Fruit fly (Drosophila melanogaster) whole organism, adult: ENCODE data around the gene CG15260.
A peak's percentile ranks its signal among the peaks of the same experiment; 100 is the strongest.

Experiments used
- CG11617 ChIP-seq: fragments of 200-800 bp; sonication (Bioruptor generic); optimal IDR thresholded peaks from 2 replicates; lab custom pipeline; 2017; ENCODE audit warnings: mild to moderate bottlenecking, missing biosample characterization, missing genetic modification reagents, missing genetic modification characterization
- CG12768 ChIP-seq: fragments of 200-800 bp; sonication (Bioruptor generic); optimal IDR thresholded peaks from 2 replicates; lab custom pipeline; 2017; ENCODE audit warnings: missing biosample characterization, missing genetic modification characterization, mild to moderate bottlenecking, moderate library complexity, missing genetic modification reagents
- CG14711 ChIP-seq: fragments of 200-800 bp; sonication (Bioruptor generic); optimal IDR thresholded peaks from 2 replicates; lab custom pipeline; 2018; ENCODE audit warnings: missing biosample characterization, mild to moderate bottlenecking, missing genetic modification characterization, moderate library complexity
- CG1620 ChIP-seq: fragments of 200-800 bp; sonication (Bioruptor generic); optimal IDR thresholded peaks from 2 replicates; lab custom pipeline; 2016; ENCODE audit warnings: missing biosample characterization, missing genetic modification characterization
- CG33017 ChIP-seq: fragments of 200-800 bp; sonication (Bioruptor generic); optimal IDR thresholded peaks from 2 replicates; lab custom pipeline; 2018; ENCODE audit warnings: missing biosample characterization, mild to moderate bottlenecking, missing genetic modification characterization, moderate library complexity
- CG5204 ChIP-seq: fragments of 200-800 bp; sonication (Bioruptor generic); optimal IDR thresholded peaks from 2 replicates; lab custom pipeline; 2016; ENCODE audit warnings: missing biosample characterization, missing genetic modification characterization
- CG7045 ChIP-seq: fragments of 200-800 bp; sonication (Bioruptor generic); optimal IDR thresholded peaks from 2 replicates; lab custom pipeline; 2017; ENCODE audit warnings: missing biosample characterization, mild to moderate bottlenecking, missing genetic modification characterization
- CG7101 ChIP-seq: fragments of 200-800 bp; sonication (Bioruptor generic); optimal IDR thresholded peaks from 2 replicates; lab custom pipeline; 2018; ENCODE audit warnings: missing biosample characterization, mild to moderate bottlenecking, missing genetic modification characterization, moderate library complexity
- Clk ChIP-seq: fragments of 200-800 bp; sonication (Bioruptor generic); optimal IDR thresholded peaks from 2 replicates; lab custom pipeline; 2017; ENCODE audit warnings: missing biosample characterization, missing genetic modification characterization
- Crg-1 ChIP-seq: fragments of 200-800 bp; sonication (Bioruptor generic); optimal IDR thresholded peaks from 2 replicates; lab custom pipeline; 2016; ENCODE audit warnings: missing biosample characterization, missing genetic modification characterization
- Hr96 ChIP-seq: fragments of 200-800 bp; sonication (Bioruptor generic); optimal IDR thresholded peaks from 2 replicates; lab custom pipeline; 2016; ENCODE audit warnings: missing biosample characterization, missing genetic modification characterization
- Mnt ChIP-seq: fragments of 200-800 bp; sonication (Bioruptor generic); optimal IDR thresholded peaks from 2 replicates; lab custom pipeline; 2016; ENCODE audit warnings: missing biosample characterization, mild to moderate bottlenecking, missing genetic modification characterization
- bab1 ChIP-seq: fragments of 200-800 bp; sonication (Bioruptor generic); optimal IDR thresholded peaks from 3 replicates; lab custom pipeline; 2019; ENCODE audit warnings: missing biosample characterization, mild to moderate bottlenecking, missing genetic modification characterization, moderate library complexity
- cic ChIP-seq: fragments of 200-800 bp; sonication (Bioruptor generic); optimal IDR thresholded peaks from 2 replicates; lab custom pipeline; 2017; ENCODE audit warnings: missing biosample characterization, mild to moderate bottlenecking, missing genetic modification characterization, moderate library complexity
- cnc ChIP-seq, 2 experiments: fragments of >200 bp; optimal IDR thresholded peaks; 2 replicates each; lab custom pipeline; 2017
- kay ChIP-seq: fragments of 200-800 bp; sonication (Bioruptor generic); peaks from one replicate; lab custom pipeline; 2016; ENCODE audit warnings: missing biosample characterization, missing genetic modification characterization, borderline replicate concordance
- ovo ChIP-seq: fragments of 200-800 bp; sonication (Bioruptor generic); optimal IDR thresholded peaks from 2 replicates; lab custom pipeline; 2016; ENCODE audit warnings: missing biosample characterization, missing genetic modification characterization
- pad ChIP-seq: fragments of 200-800 bp; sonication (Bioruptor generic); optimal IDR thresholded peaks from 3 replicates; lab custom pipeline; 2017; ENCODE audit warnings: missing biosample characterization, missing genetic modification characterization, mild to moderate bottlenecking, moderate library complexity, missing genetic modification reagents
- tj ChIP-seq: fragments of 200-800 bp; sonication (Bioruptor generic); optimal IDR thresholded peaks from 3 replicates; lab custom pipeline; 2017; ENCODE audit warnings: missing biosample characterization, mild to moderate bottlenecking, missing genetic modification characterization, moderate library complexity
- toe ChIP-seq: fragments of 200-800 bp; sonication (Bioruptor generic); optimal IDR thresholded peaks from 2 replicates; lab custom pipeline; 2016; ENCODE audit warnings: missing biosample characterization, missing genetic modification characterization

The CG15260 gene

dm6 chr2L:15297508-15297907 lies 5.5 kb upstream of the CG15260 start, which contains the start of gene CG15262:
Gene CG15262 (plus strand): TSS chr2L:15297808.
- TF ChIP-seq Hr96 (GFP tag; lab: Kevin White, UChicago) (no peak), cic (GFP tag; lab: Kevin White, UChicago) (no peak), CG7045 (no peak), CG33017 (no peak), cnc (optimal IDR thresholded peaks at IDR 0.05; lab: Kevin White, UChicago) (no peak), tj (GFP tag; lab: Kevin White, UChicago) (no peak), Mnt (no peak), bab1 (GFP tag; lab: Kevin White, UChicago) (no peak), toe (no peak), kay (no peak), CG14711 (tag; lab: Kevin White, UChicago) (no peak), Clk (GFP tag; lab: Kevin White, UChicago) (no peak)

DNA sequence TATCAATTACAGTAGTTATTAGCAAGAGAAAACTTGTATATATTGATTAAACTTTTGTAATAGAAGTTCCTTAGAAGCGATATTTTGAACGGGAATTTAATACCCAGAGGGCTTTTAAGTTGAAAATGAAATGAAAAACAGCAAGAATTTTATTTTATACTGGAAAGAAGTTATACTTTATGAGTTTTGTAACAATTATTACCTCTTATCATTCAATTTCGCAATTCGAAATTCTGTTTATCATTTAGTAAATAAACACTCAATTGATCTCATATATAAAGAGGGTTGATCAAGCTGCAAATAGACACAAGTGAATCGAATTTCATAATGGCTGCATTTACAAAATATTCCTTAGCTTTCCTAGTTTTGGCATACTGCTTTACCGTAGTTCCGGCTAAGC lies 7.3 kb downstream of the CG15260 start, which contains the start of gene CG15263:
CG15263 (plus strand) TSS at position 301 of the 400 bp plus-strand sequence.
- TF ChIP-seq CG7045 (no peak), CG33017 (no peak), CG14711 (tag; lab: Kevin White, UChicago) (no peak), cnc (optimal IDR thresholded peaks at IDR 0.05; lab: Kevin White, UChicago) (no peak), CG7101 (no peak), CG12768 (GFP tag; lab: Kevin White, UChicago) (no peak), Mnt (no peak)

dm6 chr2L:15280975-15281374 lies 11.1 kb downstream of the CG15260 start:
- no peak for TF ChIP-seq pad (GFP tag; lab: Kevin White, UChicago)
- no peak for TF ChIP-seq cnc (optimal IDR thresholded peaks at IDR 0.05; lab: Kevin White, UChicago)
- no peak for TF ChIP-seq bab1 (GFP tag; lab: Kevin White, UChicago)
- no peak for TF ChIP-seq CG1620 (GFP tag; lab: Kevin White, UChicago)
- no peak for TF ChIP-seq toe
- TF ChIP-seq ovo (GFP tag; lab: Kevin White, UChicago), result no peak
- no peak for TF ChIP-seq CG14711 (tag; lab: Kevin White, UChicago)

DNA sequence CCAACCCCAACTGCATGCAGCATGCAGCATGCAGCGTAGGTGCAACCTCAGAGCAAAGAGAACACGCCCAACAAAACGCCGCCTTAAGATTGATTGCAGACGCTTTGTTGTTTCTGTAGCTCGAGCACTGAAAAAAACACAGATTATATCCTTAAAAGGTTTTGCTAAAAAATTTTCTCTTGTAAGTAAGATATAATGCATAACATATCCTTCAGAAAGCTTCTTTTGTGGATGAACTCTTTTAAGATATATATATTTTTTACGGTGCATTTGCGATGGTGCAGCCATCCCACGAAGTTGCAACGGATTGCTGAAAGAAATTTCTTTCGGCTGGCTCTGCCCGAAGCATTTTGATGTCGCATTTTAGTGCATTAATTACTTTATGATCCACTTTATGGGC lies 16.2 kb downstream of the CG15260 start:
- TF ChIP-seq cnc (optimal IDR thresholded peaks at IDR 0.05; lab: Kevin White, UChicago), result no peak
- peak; percentile 0 for TF ChIP-seq kay

- TF ChIP-seq CG12768 (GFP tag; lab: Kevin White, UChicago) (no peak), toe (no peak), cic (GFP tag; lab: Kevin White, UChicago) (no peak), CG33017 (no peak), CG11617 (GFP tag; lab: Kevin White, UChicago) (no peak), CG7045 (no peak), CG5204 (GFP tag; lab: Kevin White, UChicago) (no peak), pad (GFP tag; lab: Kevin White, UChicago) (no peak), bab1 (GFP tag; lab: Kevin White, UChicago) (peak; percentile 61)
These were observed 17.2 kb downstream of the CG15260 start, which contains the start of gene UK114 for dm6 chr2L:15274783-15275316. Gene UK114 (minus strand): TSS chr2L:15275091.

DNA sequence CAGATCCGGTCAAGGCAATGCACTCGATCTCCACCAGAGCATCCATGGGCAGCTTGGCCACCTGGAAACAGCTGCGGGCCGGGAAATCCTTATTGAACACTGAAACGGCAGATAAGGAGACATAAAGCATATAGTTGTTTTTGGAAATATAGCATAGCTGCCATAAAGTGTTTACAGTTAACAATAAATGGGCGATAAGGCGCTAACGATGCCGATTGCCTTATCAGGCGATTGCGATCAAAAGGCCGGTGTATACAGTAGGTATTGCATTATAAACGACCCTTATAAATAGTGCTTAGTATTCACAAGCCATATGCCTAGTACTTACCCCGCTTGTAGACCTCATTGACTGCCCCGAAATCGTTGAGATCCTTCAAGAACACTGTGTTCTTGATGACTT lies 17.7 kb downstream of the CG15260 start:
- TF ChIP-seq ovo (GFP tag; lab: Kevin White, UChicago) (no peak), CG12768 (GFP tag; lab: Kevin White, UChicago) (peak; percentile 22), Crg-1 (GFP tag; lab: Kevin White, UChicago) (no peak), Hr96 (GFP tag; lab: Kevin White, UChicago) (no peak), bab1 (GFP tag; lab: Kevin White, UChicago) (no peak), pad (GFP tag; lab: Kevin White, UChicago) (no peak), CG33017 (peak; percentile 18), cic (GFP tag; lab: Kevin White, UChicago) (peak; percentile 5), cnc (optimal IDR thresholded peaks at IDR 0.05; lab: Kevin White, UChicago) (no peak)

- TF ChIP-seq CG12768 (GFP tag; lab: Kevin White, UChicago), result no peak
- TF ChIP-seq CG14711 (tag; lab: Kevin White, UChicago), result no peak
- TF ChIP-seq CG7101, result no peak
- no peak for TF ChIP-seq Mnt
- no peak for TF ChIP-seq CG11617 (GFP tag; lab: Kevin White, UChicago)
- no peak for TF ChIP-seq CG7045
- TF ChIP-seq bab1 (GFP tag; lab: Kevin White, UChicago), result no peak
- no peak for TF ChIP-seq tj (GFP tag; lab: Kevin White, UChicago)
- TF ChIP-seq cic (GFP tag; lab: Kevin White, UChicago), result no peak
- no peak for TF ChIP-seq CG33017
- TF ChIP-seq kay, result no peak
- no peak for TF ChIP-seq Crg-1 (GFP tag; lab: Kevin White, UChicago)
- no peak for TF ChIP-seq toe
- TF ChIP-seq cnc (optimal IDR thresholded peaks at IDR 0.05; lab: Kevin White, UChicago), result no peak
- TF ChIP-seq ovo (GFP tag; lab: Kevin White, UChicago), result no peak
- TF ChIP-seq Hr96 (GFP tag; lab: Kevin White, UChicago), result no peak
- no peak for TF ChIP-seq pad (GFP tag; lab: Kevin White, UChicago)
- TF ChIP-seq CG5204 (GFP tag; lab: Kevin White, UChicago), result no peak
These were observed 18.4 kb downstream of the CG15260 start for dm6 chr2L:15273521-15274123.
